Worm (Caenorhabditis elegans) whole organism, mixed stage, embryonic: ENCODE data around the gene C05C10.2.

ENCODE experiments used
- lin-13 ChIP-seq: fragments of 150-350 bp; optimal IDR thresholded peaks from 2 replicates; lab custom pipeline; 2014; ENCODE audit warnings: missing biosample characterization, missing genetic modification characterization
- unc-62 ChIP-seq: fragments of 150-350 bp; optimal IDR thresholded peaks from 2 replicates; lab custom pipeline; 2014; ENCODE audit warnings: missing biosample characterization, missing genetic modification reagents, missing genetic modification characterization

ce11 chrII:9936859-9937258 lies 14.8 kb downstream of the C05C10.2 start, which contains the start of gene C05C10.3:
- TF ChIP-seq lin-13 (tag; lab: Kevin White, UChicago) = no peak
- TF ChIP-seq unc-62 = no peak
